Worm (Caenorhabditis elegans) whole organism, L4 larva: ENCODE results near the gene F37A4.5.

Source experiments
- F37D6.2 ChIP-seq: sonication (generic microtip); optimal IDR thresholded peaks from 2 replicates; lab custom pipeline; 2016; ENCODE audit warnings: mild to moderate bottlenecking, missing genetic modification characterization, missing compliant biosample characterization
- F44E2.7 ChIP-seq: fragments of 200-800 bp; sonication (Bioruptor generic); IDR thresholded peaks from 2 replicates; pipeline ENCODE4 v2.1.2; 2022; ENCODE audit warnings: missing genetic modification characterization, missing compliant biosample characterization
- T20F7.1 ChIP-seq: fragments of 200-800 bp; sonication (Bioruptor generic); optimal IDR thresholded peaks from 2 replicates; lab custom pipeline; 2018; ENCODE audit warnings: mild to moderate bottlenecking, missing genetic modification characterization, missing compliant biosample characterization
- aha-1 ChIP-seq: fragments of 150-350 bp; peaks from one replicate; lab custom pipeline; 2014; ENCODE audit warnings: missing biosample characterization, missing genetic modification characterization
- ceh-44 ChIP-seq: fragments of 200-800 bp; sonication (Bioruptor generic); IDR thresholded peaks from 2 replicates; pipeline ENCODE4 v1.3.6; 2022; ENCODE audit warnings: missing genetic modification reagents, missing genetic modification characterization, missing compliant biosample characterization
- egl-27 ChIP-seq: sonication (generic microtip); optimal IDR thresholded peaks from 3 replicates; lab custom pipeline; 2017; ENCODE audit warnings: missing biosample characterization, missing genetic modification reagents, missing genetic modification characterization
- lin-39 ChIP-seq: fragments of 150-350 bp; optimal IDR thresholded peaks from 2 replicates; lab custom pipeline; 2014; ENCODE audit warnings: missing biosample characterization, missing genetic modification reagents, missing genetic modification characterization
- lsy-2 ChIP-seq, 2 experiments: fragments of 150-350 bp in 1 of 2; sonication (generic microtip) in 1 of 2; optimal IDR thresholded peaks; 2 replicates each; lab custom pipeline; 2014 to 2017; ENCODE audit warnings: missing biosample characterization in 2 of 2, missing genetic modification characterization in 2 of 2
- madf-5 ChIP-seq, 2 experiments: fragments of 200-800 bp; sonication (Bioruptor generic); IDR thresholded peaks; 2 replicates each; pipeline ENCODE4 v1.3.6; 2022; ENCODE audit warnings: missing compliant biosample characterization in 2 of 2, missing genetic modification characterization in 2 of 2
- mdt-29 ChIP-seq: fragments of 200-800 bp; sonication (Bioruptor generic); IDR thresholded peaks from 2 replicates; pipeline ENCODE4 v1.3.6; 2022; ENCODE audit warnings: missing genetic modification reagents, missing genetic modification characterization, missing compliant biosample characterization
- mxl-2 ChIP-seq: fragments of 200-800 bp; sonication (Bioruptor generic); conservative IDR thresholded peaks from 2 replicates; pipeline ENCODE4 v1.3.6; 2022; ENCODE audit warnings: missing genetic modification reagents, missing genetic modification characterization, missing compliant biosample characterization
- mxl-3 ChIP-seq: fragments of 200-800 bp; sonication (Bioruptor generic); optimal IDR thresholded peaks from 2 replicates; lab custom pipeline; 2018; ENCODE audit warnings: mild to moderate bottlenecking, missing genetic modification characterization, missing compliant biosample characterization
- rbr-2 ChIP-seq: sonication (generic microtip); optimal IDR thresholded peaks from 2 replicates; lab custom pipeline; 2016; ENCODE audit warnings: missing genotype, missing genetic modification characterization, missing compliant biosample characterization
- unc-62 ChIP-seq, 3 experiments: fragments of 150-350 bp in 1 of 3; sonication (generic microtip); optimal IDR thresholded peaks in 2 of 3; peaks in 1 of 3; 1 replicate in 1 of 3; 2 replicates in 2 of 3; lab custom pipeline; 2014 to 2017; ENCODE audit warnings: missing biosample characterization in 3 of 3, missing genetic modification characterization in 3 of 3, missing genetic modification reagents in 3 of 3, missing genotype in 1 of 3
- zag-1 ChIP-seq: fragments of 150-350 bp; optimal IDR thresholded peaks from 2 replicates; lab custom pipeline; 2014; ENCODE audit warnings: missing biosample characterization, missing genetic modification characterization
- ztf-11 ChIP-seq: fragments of 150-350 bp; optimal IDR thresholded peaks from 2 replicates; lab custom pipeline; 2014; ENCODE audit warnings: missing biosample characterization, missing genetic modification characterization

Gene F37A4.5

DNA sequence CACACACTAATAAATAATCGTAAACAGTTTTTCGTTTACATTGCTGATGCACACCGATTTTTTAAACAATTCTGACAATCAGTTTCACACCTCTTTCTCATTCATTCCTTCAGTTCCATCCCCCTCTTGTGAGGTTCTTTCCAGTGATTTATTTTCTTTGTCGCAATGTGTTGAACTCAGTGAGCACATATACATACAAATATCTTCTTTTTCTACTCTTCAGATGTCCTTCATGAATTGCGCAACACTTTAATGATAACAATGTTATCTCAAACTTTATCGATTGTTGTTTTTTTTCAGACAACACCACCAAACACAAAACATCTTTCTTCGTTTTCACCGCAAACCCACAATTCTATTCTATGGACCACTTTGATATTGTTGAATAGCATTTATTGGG is 34.3 kb downstream of the F37A4.5 start, which contains the start of gene dig-1:
TSS of gene dig-1 (plus strand) at position 301 of the 400 bp plus-strand sequence.
- TF ChIP-seq mdt-29 (GFP tag; lab: Robert Waterston, UW) (no peak), T20F7.1 (GFP tag; lab: Kevin White, UChicago) (no peak), mxl-3 (GFP tag; lab: Kevin White, UChicago) (no peak), madf-5 (GFP tag; IDR thresholded peaks at IDR 0.05; lab: Robert Waterston, UW) (no peak), zag-1 (no peak), lsy-2 (tag; optimal IDR thresholded peaks at IDR 0.05; lab: Kevin White, UChicago) (no peak), F37D6.2 (tag; lab: Kevin White, UChicago) (no peak)

ce11 chrIII:6746668-6747067 is 35.0 kb downstream of the F37A4.5 start:
- TF ChIP-seq aha-1 (tag; lab: Kevin White, UChicago), result peak; percentile 93
- no peak for TF ChIP-seq mxl-2 (GFP tag; lab: Robert Waterston, UW)
- no peak for TF ChIP-seq F44E2.7 (GFP tag; lab: Robert Waterston, UW)
- no peak for TF ChIP-seq lin-39 (tag; lab: Kevin White, UChicago)
- TF ChIP-seq rbr-2 (tag; lab: Kevin White, UChicago), result no peak
- no peak for TF ChIP-seq ztf-11

ce11 chrIII:6752612-6753011 is 40.9 kb downstream of the F37A4.5 start:
- TF ChIP-seq unc-62 (GFP tag; optimal IDR thresholded peaks at IDR 0.05 in 1 of 2; lab: Kevin White, UChicago) (peak in 1 of 2 experiments; percentile 92), unc-62 (tag; optimal IDR thresholded peaks at IDR 0.05; lab: Kevin White, UChicago) (no peak), ceh-44 (GFP tag; lab: Robert Waterston, UW) (no peak)

ce11 chrIII:6756769-6757168 is 45.1 kb downstream of the F37A4.5 start:
- TF ChIP-seq egl-27 (tag; lab: Kevin White, UChicago) (no peak), unc-62 (GFP tag; optimal IDR thresholded peaks at IDR 0.05 in 1 of 2; lab: Kevin White, UChicago) (peak in 1 of 2 experiments; percentile 96), unc-62 (tag; optimal IDR thresholded peaks at IDR 0.05; lab: Kevin White, UChicago) (no peak)
